Fruit fly (Drosophila melanogaster) whole organism, adult: ENCODE data around the gene Axs.

Experiments used
- CG11617 ChIP-seq: fragments of 200-800 bp; sonication (Bioruptor generic); optimal IDR thresholded peaks from 2 replicates; lab custom pipeline; 2017; ENCODE audit warnings: mild to moderate bottlenecking, missing biosample characterization, missing genetic modification reagents, missing genetic modification characterization
- CG14711 ChIP-seq: fragments of 200-800 bp; sonication (Bioruptor generic); optimal IDR thresholded peaks from 2 replicates; lab custom pipeline; 2018; ENCODE audit warnings: missing biosample characterization, mild to moderate bottlenecking, missing genetic modification characterization, moderate library complexity
- CG1620 ChIP-seq: fragments of 200-800 bp; sonication (Bioruptor generic); optimal IDR thresholded peaks from 2 replicates; lab custom pipeline; 2016; ENCODE audit warnings: missing biosample characterization, missing genetic modification characterization
- CG7045 ChIP-seq: fragments of 200-800 bp; sonication (Bioruptor generic); optimal IDR thresholded peaks from 2 replicates; lab custom pipeline; 2017; ENCODE audit warnings: missing biosample characterization, mild to moderate bottlenecking, missing genetic modification characterization
- Mnt ChIP-seq: fragments of 200-800 bp; sonication (Bioruptor generic); optimal IDR thresholded peaks from 2 replicates; lab custom pipeline; 2016; ENCODE audit warnings: missing biosample characterization, mild to moderate bottlenecking, missing genetic modification characterization
- cic ChIP-seq: fragments of 200-800 bp; sonication (Bioruptor generic); optimal IDR thresholded peaks from 2 replicates; lab custom pipeline; 2017; ENCODE audit warnings: missing biosample characterization, mild to moderate bottlenecking, missing genetic modification characterization, moderate library complexity
- kay ChIP-seq: fragments of 200-800 bp; sonication (Bioruptor generic); peaks from one replicate; lab custom pipeline; 2016; ENCODE audit warnings: missing biosample characterization, missing genetic modification characterization, borderline replicate concordance
- pad ChIP-seq: fragments of 200-800 bp; sonication (Bioruptor generic); optimal IDR thresholded peaks from 3 replicates; lab custom pipeline; 2017; ENCODE audit warnings: missing biosample characterization, missing genetic modification characterization, mild to moderate bottlenecking, moderate library complexity, missing genetic modification reagents
- tj ChIP-seq: fragments of 200-800 bp; sonication (Bioruptor generic); optimal IDR thresholded peaks from 3 replicates; lab custom pipeline; 2017; ENCODE audit warnings: missing biosample characterization, mild to moderate bottlenecking, missing genetic modification characterization, moderate library complexity

- TF ChIP-seq cic = no peak
- TF ChIP-seq CG1620 (GFP tag; lab: Kevin White, UChicago) = no peak
- no peak for TF ChIP-seq CG14711 (tag; lab: Kevin White, UChicago)
- no peak for TF ChIP-seq kay
- TF ChIP-seq tj = no peak
- TF ChIP-seq CG7045 (GFP tag; lab: Kevin White, UChicago) = no peak
- TF ChIP-seq pad (GFP tag; lab: Kevin White, UChicago) = no peak
- no peak for TF ChIP-seq CG11617 (GFP tag; lab: Kevin White, UChicago)
- TF ChIP-seq Mnt (GFP tag; lab: Kevin White, UChicago) = no peak
These were observed 3.9 kb upstream of the Axs start for dm6 chrX:16687400-16688105.
